Fruit fly (Drosophila melanogaster): ENCODE measurements around the gene CG33493.

CG33493 gene

DNA sequence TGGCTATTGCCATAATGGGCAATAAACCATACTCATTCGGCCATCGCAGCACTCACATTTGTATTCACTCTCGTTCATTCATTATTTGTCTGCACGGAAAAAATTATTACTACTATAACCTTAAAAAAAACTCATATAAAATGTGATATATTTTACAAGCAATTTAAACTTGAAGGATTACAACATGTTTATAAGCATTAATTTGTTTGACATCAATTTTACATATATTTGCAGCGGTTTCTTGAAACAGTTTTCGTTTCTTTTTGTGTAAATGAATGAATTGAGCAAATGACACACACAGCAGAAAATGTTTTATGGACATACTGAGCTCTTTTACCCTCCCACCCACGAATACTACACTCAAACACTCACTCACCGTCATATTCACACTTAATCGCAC lies 40.5 kb upstream of the CG33493 start (continued):
- TF ChIP-seq CG2120 (GFP tag; optimal IDR thresholded peaks at IDR 0.05) (peak; percentile 36), CG1024 (GFP tag; IDR thresholded peaks at IDR 0.05) (no peak), peb (GFP tag; IDR thresholded peaks at IDR 0.05) (no peak), CG10209 (GFP tag; optimal IDR thresholded peaks at IDR 0.05) (no peak), slp2 (GFP tag; optimal IDR thresholded peaks at IDR 0.05) (no peak), ac (GFP tag; optimal IDR thresholded peaks at IDR 0.05) (no peak), ranshi (GFP tag; IDR thresholded peaks at IDR 0.05) (0 out of 2 replicates have a peak, but pooled peaks have one; percentile 6), Rfx (GFP tag; IDR thresholded peaks at IDR 0.05) (0 out of 2 replicates have a peak, but pooled peaks have one; percentile 41), CG16863 (GFP tag; optimal IDR thresholded peaks at IDR 0.05) (no peak), esg (GFP tag; conservative IDR thresholded peaks at IDR 0.05) (no peak), CG13123 (GFP tag; optimal IDR thresholded peaks at IDR 0.05) (no peak), lov (optimal IDR thresholded peaks at IDR 0.05) (no peak), lov (GFP tag; IDR thresholded peaks at IDR 0.05) (no peak), pb (GFP tag; optimal IDR thresholded peaks at IDR 0.05) (no peak), CHES-1-like (GFP tag; optimal IDR thresholded peaks at IDR 0.05) (no peak), jing (GFP tag; optimal IDR thresholded peaks at IDR 0.05) (no peak), unc-4 (GFP tag; IDR thresholded peaks at IDR 0.05; ENCODE audit: partially characterized antibody) (no peak), Fer3 (tag; optimal IDR thresholded peaks at IDR 0.05) (no peak), sr (GFP tag; IDR thresholded peaks at IDR 0.05) (no peak), bsh (GFP tag; optimal IDR thresholded peaks at IDR 0.05) (no peak), nerfin-1 (tag; optimal IDR thresholded peaks at IDR 0.05) (no peak), klu (GFP tag; IDR thresholded peaks at IDR 0.05) (no peak), Antp (GFP tag; optimal IDR thresholded peaks at IDR 0.05) (no peak), row (GFP tag; IDR thresholded peaks at IDR 0.05) (peak; percentile 55; the same call in 2 of the 3 replicates), ash1 (GFP tag; optimal IDR thresholded peaks at IDR 0.05) (no peak), Ptx1 (GFP tag; IDR thresholded peaks at IDR 0.05) (0 out of 2 replicates have a peak, but pooled peaks have one; percentile 35), CG3847 (GFP tag; IDR thresholded peaks at IDR 0.05) (no peak), so (GFP tag; IDR thresholded peaks at IDR 0.05) (no peak), Pdp1 (GFP tag; optimal IDR thresholded peaks at IDR 0.05) (no peak), dysf (GFP tag; IDR thresholded peaks at IDR 0.05) (peak; percentile 26; the same call in 1 of the 3 replicates), CG11398 (GFP tag; optimal IDR thresholded peaks at IDR 0.05) (no peak), Sox102F (GFP tag; optimal IDR thresholded peaks at IDR 0.05) (peak; percentile 14), D (optimal IDR thresholded peaks at IDR 0.05) (no peak), D (GFP tag; optimal IDR thresholded peaks at IDR 0.05) (no peak), CG3726 (GFP tag; IDR thresholded peaks at IDR 0.05) (no peak), onecut (GFP tag; IDR thresholded peaks at IDR 0.05) (no peak), CG8281 (tag; optimal IDR thresholded peaks at IDR 0.05) (no peak), CG17802 (tag; optimal IDR thresholded peaks at IDR 0.05) (no peak), prd (optimal IDR thresholded peaks at IDR 0.05) (no peak), prd (GFP tag; IDR thresholded peaks at IDR 0.05) (0 out of 3 replicates have a peak, but pooled peaks have one; percentile 17), hth (optimal IDR thresholded peaks at IDR 0.05) (no peak), nmo (GFP tag; optimal IDR thresholded peaks at IDR 0.05) (no peak), CG31224 (GFP tag; IDR thresholded peaks at IDR 0.05) (no peak), eyg (GFP tag; optimal IDR thresholded peaks at IDR 0.05) (no peak), ci (GFP tag; IDR thresholded peaks at IDR 0.05) (no peak), CG9215 (GFP tag; IDR thresholded peaks at IDR 0.05) (peak; percentile 33; the same call in 1 of the 2 replicates), CG13424 (tag; optimal IDR thresholded peaks at IDR 0.05) (no peak), CG9932 (GFP tag; IDR thresholded peaks at IDR 0.05) (peak; percentile 14; the same call in 1 of the 2 replicates), sisA (GFP tag; IDR thresholded peaks at IDR 0.05) (0 out of 2 replicates have a peak, but pooled peaks have one; percentile 4), Hr3 (GFP tag; optimal IDR thresholded peaks at IDR 0.05) (no peak), ap (GFP tag; IDR thresholded peaks at IDR 0.05) (no peak), CG5953 (GFP tag; IDR thresholded peaks at IDR 0.05) (no peak), CG4730 (GFP tag; IDR thresholded peaks at IDR 0.05) (no peak)

Measured in whole organism, embryonic.